Fruit fly (Drosophila melanogaster) whole organism, embryonic: ENCODE measurements around the gene KFase.
A peak's percentile ranks its signal among the peaks of the same experiment; 100 is the strongest.

ENCODE experiments used
- Bdp1 ChIP-seq: fragments of 200-800 bp; sonication (Bioruptor generic); optimal IDR thresholded peaks from 3 replicates; lab custom pipeline; 2016; ENCODE audit warnings: missing biosample characterization, missing genetic modification characterization
- CG10209 ChIP-seq: fragments of 200-800 bp; sonication (Bioruptor generic); optimal IDR thresholded peaks from 3 replicates; lab custom pipeline; 2017; ENCODE audit warnings: missing biosample characterization, mild to moderate bottlenecking, missing genetic modification characterization, missing genetic modification reagents
- CG10267 ChIP-seq: fragments of 200-800 bp; sonication (Bioruptor generic); optimal IDR thresholded peaks from 2 replicates; lab custom pipeline; 2018; ENCODE audit warnings: missing biosample characterization, mild to moderate bottlenecking, missing genetic modification characterization, moderate library complexity
- CG10321 ChIP-seq: fragments of 200-800 bp; sonication (Bioruptor generic); IDR thresholded peaks from 2 replicates; pipeline ENCODE4 v1.3.6; 2022; ENCODE audit warnings: missing biosample characterization, missing genetic modification characterization
- CG10654 ChIP-seq: fragments of 200-800 bp; sonication (Bioruptor generic); optimal IDR thresholded peaks from 2 replicates; lab custom pipeline; 2016; ENCODE audit warnings: missing biosample characterization, missing genetic modification characterization
- CG11398 ChIP-seq: fragments of 200-800 bp; sonication (Bioruptor generic); optimal IDR thresholded peaks from 2 replicates; lab custom pipeline; 2016; ENCODE audit warnings: missing biosample characterization, missing genetic modification characterization
- CG13296 ChIP-seq: fragments of 200-800 bp; sonication (Bioruptor generic); optimal IDR thresholded peaks from 3 replicates; lab custom pipeline; 2018; ENCODE audit warnings: missing biosample characterization, mild to moderate bottlenecking, missing genetic modification characterization
- CG15479 ChIP-seq: fragments of 200-800 bp; sonication (Bioruptor generic); optimal IDR thresholded peaks from 3 replicates; lab custom pipeline; 2019; ENCODE audit warnings: missing biosample characterization, mild to moderate bottlenecking, missing genetic modification characterization, moderate library complexity
- CG15601 ChIP-seq: fragments of 200-800 bp; sonication (Bioruptor generic); optimal IDR thresholded peaks from 3 replicates; lab custom pipeline; 2019; ENCODE audit warnings: missing biosample characterization, mild to moderate bottlenecking, missing genetic modification characterization, moderate library complexity
- CG17829 ChIP-seq: fragments of 200-800 bp; optimal IDR thresholded peaks from 2 replicates; lab custom pipeline; 2019; ENCODE audit warnings: missing biosample characterization, mild to moderate bottlenecking, missing genetic modification characterization, moderate library complexity
- CG1792 ChIP-seq: fragments of 200-800 bp; sonication (Bioruptor generic); optimal IDR thresholded peaks from 2 replicates; lab custom pipeline; 2016; ENCODE audit warnings: missing biosample characterization, missing genetic modification characterization
- CG18599 ChIP-seq: fragments of 200-800 bp; sonication (Bioruptor generic); optimal IDR thresholded peaks from 3 replicates; lab custom pipeline; 2017; ENCODE audit warnings: missing biosample characterization, missing genetic modification characterization, mild to moderate bottlenecking, moderate library complexity, missing genetic modification reagents
- CG2116 ChIP-seq: fragments of 200-800 bp; sonication (Bioruptor generic); optimal IDR thresholded peaks from 3 replicates; lab custom pipeline; 2018; ENCODE audit warnings: missing biosample characterization, mild to moderate bottlenecking, missing genetic modification characterization
- CG2202 ChIP-seq: fragments of 200-800 bp; sonication (Bioruptor generic); optimal IDR thresholded peaks from 2 replicates; lab custom pipeline; 2018; ENCODE audit warnings: missing biosample characterization, mild to moderate bottlenecking, missing genetic modification characterization
- CG32767 ChIP-seq: fragments of 200-800 bp; sonication (Bioruptor generic); IDR thresholded peaks from 2 replicates; pipeline ENCODE4 v1.3.6; 2022; ENCODE audit warnings: missing biosample characterization, missing genetic modification characterization
- CG33213 ChIP-seq: fragments of 200-800 bp; sonication (Bioruptor generic); optimal IDR thresholded peaks from 3 replicates; lab custom pipeline; 2016; ENCODE audit warnings: missing biosample characterization, missing genetic modification characterization
- CG7786 ChIP-seq: fragments of 200-800 bp; sonication (Bioruptor generic); optimal IDR thresholded peaks from 2 replicates; lab custom pipeline; 2016; ENCODE audit warnings: missing biosample characterization, missing genetic modification characterization
- CG8290 ChIP-seq, 3 experiments: fragments of 200-800 bp; sonication (Bioruptor generic); optimal IDR thresholded peaks; 2 replicates each; lab custom pipeline; 2016 to 2019; ENCODE audit warnings: missing biosample characterization in 3 of 3, missing genetic modification characterization in 3 of 3, mild to moderate bottlenecking in 2 of 3, moderate library complexity in 1 of 3
- CG9609 ChIP-seq: fragments of 200-800 bp; sonication (Bioruptor generic); optimal IDR thresholded peaks from 3 replicates; lab custom pipeline; 2016; ENCODE audit warnings: missing biosample characterization, missing genetic modification characterization
- CG9727 ChIP-seq: fragments of 200-800 bp; sonication (Bioruptor generic); optimal IDR thresholded peaks from 3 replicates; lab custom pipeline; 2017; ENCODE audit warnings: missing biosample characterization, mild to moderate bottlenecking, missing genetic modification characterization
- CG9932 ChIP-seq: fragments of 200-800 bp; sonication (Bioruptor generic); IDR thresholded peaks from 2 replicates; pipeline ENCODE4 v1.3.6; 2022; ENCODE audit warnings: missing biosample characterization, missing genetic modification characterization
- D ChIP-seq, 2 experiments: fragments of 200-800 bp in 1 of 2; fragments of >200 bp in 1 of 2; sonication (Bioruptor generic) in 1 of 2; optimal IDR thresholded peaks; 2 replicates in 1 of 2; 3 replicates in 1 of 2; lab custom pipeline; 2017; ENCODE audit warnings: mild to moderate bottlenecking in 1 of 2, missing biosample characterization in 1 of 2, missing genetic modification characterization in 1 of 2, missing genetic modification reagents in 1 of 2
- Ets97D ChIP-seq: fragments of 200-800 bp; sonication (Bioruptor generic); optimal IDR thresholded peaks from 3 replicates; lab custom pipeline; 2016; ENCODE audit warnings: missing biosample characterization, missing genetic modification characterization
- GATAe ChIP-seq: fragments of 200-800 bp; sonication (Bioruptor generic); conservative IDR thresholded peaks from 2 replicates; pipeline ENCODE4 v1.3.6; 2022; ENCODE audit warnings: missing biosample characterization, missing genetic modification characterization
- Gug ChIP-seq: fragments of 200-800 bp; sonication (Bioruptor generic); IDR thresholded peaks from 4 replicates; pipeline ENCODE4 v1.3.6; 2022; ENCODE audit warnings: missing biosample characterization, missing genetic modification characterization
- H15 ChIP-seq: fragments of 200-800 bp; sonication (Bioruptor generic); IDR thresholded peaks from 3 replicates; pipeline ENCODE4 v1.3.6; 2022; ENCODE audit warnings: missing biosample characterization, missing genetic modification characterization
- HLHmδ ChIP-seq: fragments of 200-800 bp; sonication (Bioruptor generic); optimal IDR thresholded peaks from 2 replicates; lab custom pipeline; 2018; ENCODE audit warnings: missing biosample characterization, mild to moderate bottlenecking, missing genetic modification characterization, moderate library complexity
- Lhr ChIP-seq: fragments of 200-800 bp; sonication (Bioruptor generic); optimal IDR thresholded peaks from 3 replicates; lab custom pipeline; 2017; ENCODE audit warnings: mild to moderate bottlenecking, missing biosample characterization, missing genetic modification reagents, missing genetic modification characterization
- Med ChIP-seq: fragments of 200-800 bp; sonication (Bioruptor generic); peaks from one replicate; lab custom pipeline; 2016; ENCODE audit warnings: missing biosample characterization, missing genetic modification characterization, mild to moderate bottlenecking, inconsistent platforms, moderate library complexity
- Nf-YB ChIP-seq: fragments of 200-800 bp; sonication (Bioruptor generic); optimal IDR thresholded peaks from 3 replicates; lab custom pipeline; 2019; ENCODE audit warnings: missing biosample characterization, mild to moderate bottlenecking, missing genetic modification characterization, moderate library complexity
- Oaz ChIP-seq: fragments of 200-800 bp; sonication (Bioruptor generic); IDR thresholded peaks from 2 replicates; pipeline ENCODE4 v1.3.6; 2022; ENCODE audit warnings: missing biosample characterization, missing genetic modification characterization
- Rx ChIP-seq: fragments of 200-800 bp; sonication (Bioruptor generic); IDR thresholded peaks from 2 replicates; pipeline ENCODE4 v1.3.6; 2022; ENCODE audit warnings: missing biosample characterization, missing genetic modification characterization
- Side ChIP-seq: fragments of 200-800 bp; sonication (Bioruptor generic); optimal IDR thresholded peaks from 2 replicates; lab custom pipeline; 2016; ENCODE audit warnings: missing biosample characterization, missing genetic modification characterization
- Ssrp ChIP-seq: fragments of 200-800 bp; sonication (Bioruptor generic); optimal IDR thresholded peaks from 2 replicates; lab custom pipeline; 2018; ENCODE audit warnings: missing biosample characterization, mild to moderate bottlenecking, missing genetic modification characterization, moderate library complexity
- Xrp1 ChIP-seq: fragments of 200-800 bp; sonication (Bioruptor generic); IDR thresholded peaks from 2 replicates; pipeline ENCODE4 v1.3.6; 2022; ENCODE audit warnings: missing biosample characterization, missing genetic modification characterization
- bab2 ChIP-seq: fragments of 200-800 bp; sonication (Bioruptor generic); optimal IDR thresholded peaks from 2 replicates; lab custom pipeline; 2016; ENCODE audit warnings: missing biosample characterization, missing genetic modification characterization
- bbx ChIP-seq: fragments of 200-800 bp; sonication (Bioruptor generic); IDR thresholded peaks from 2 replicates; pipeline ENCODE4 v1.3.6; 2022; ENCODE audit warnings: missing biosample characterization, missing genetic modification characterization; ENCODE audit not compliant: partially characterized antibody
- bigmax ChIP-seq: fragments of 200-800 bp; sonication (Bioruptor generic); optimal IDR thresholded peaks from 2 replicates; lab custom pipeline; 2018; ENCODE audit warnings: missing biosample characterization, mild to moderate bottlenecking, missing genetic modification characterization
- bowl ChIP-seq: fragments of 200-800 bp; sonication (Bioruptor generic); IDR thresholded peaks from 2 replicates; pipeline ENCODE4 v1.3.6; 2022; ENCODE audit warnings: missing biosample characterization, missing genetic modification characterization
- gcm2 ChIP-seq: fragments of 200-800 bp; sonication (Bioruptor generic); optimal IDR thresholded peaks from 2 replicates; lab custom pipeline; 2016; ENCODE audit warnings: missing biosample characterization, missing genetic modification characterization
- gsb-n ChIP-seq: fragments of 200-800 bp; sonication (Bioruptor generic); optimal IDR thresholded peaks from 3 replicates; lab custom pipeline; 2018; ENCODE audit warnings: missing biosample characterization, mild to moderate bottlenecking, missing genetic modification characterization
- hb ChIP-seq: fragments of 200-800 bp; sonication (Bioruptor generic); IDR thresholded peaks from 3 replicates; pipeline ENCODE4 v1.3.6; 2022; ENCODE audit warnings: missing biosample characterization, missing genetic modification characterization; ENCODE audit not compliant: partially characterized antibody
- lab ChIP-seq: fragments of 200-800 bp; sonication (Bioruptor generic); optimal IDR thresholded peaks from 3 replicates; lab custom pipeline; 2017; ENCODE audit warnings: missing biosample characterization, missing genetic modification characterization, mild to moderate bottlenecking, moderate library complexity, missing genetic modification reagents
- lmd ChIP-seq: fragments of 200-800 bp; sonication (Bioruptor generic); IDR thresholded peaks from 2 replicates; pipeline ENCODE4 v1.3.6; 2022; ENCODE audit warnings: missing biosample characterization, missing genetic modification characterization
- lov ChIP-seq, 2 experiments: fragments of 200-800 bp in 1 of 2; fragments of >200 bp in 1 of 2; sonication (Bioruptor generic) in 1 of 2; IDR thresholded peaks in 1 of 2; optimal IDR thresholded peaks in 1 of 2; 2 replicates in 1 of 2; 3 replicates in 1 of 2; pipeline versions ENCODE4 v1.3.6 to Lab custom; 2017 to 2022; ENCODE audit warnings: missing biosample characterization in 1 of 2, missing genetic modification characterization in 1 of 2
- shn ChIP-seq: fragments of 200-800 bp; sonication (Bioruptor generic); optimal IDR thresholded peaks from 3 replicates; lab custom pipeline; 2016; ENCODE audit warnings: missing biosample characterization, missing genetic modification characterization
- tup ChIP-seq: fragments of 200-800 bp; sonication (Bioruptor generic); optimal IDR thresholded peaks from 2 replicates; lab custom pipeline; 2016; ENCODE audit warnings: missing biosample characterization, mild to moderate bottlenecking, missing genetic modification characterization, moderate library complexity
- vnd ChIP-seq: fragments of 200-800 bp; sonication (Bioruptor generic); IDR thresholded peaks from 3 replicates; pipeline ENCODE4 v1.3.6; 2022; ENCODE audit warnings: missing biosample characterization, missing genetic modification characterization; ENCODE audit not compliant: partially characterized antibody
- zfh1 ChIP-seq: fragments of 200-800 bp; sonication (Bioruptor generic); IDR thresholded peaks from 3 replicates; pipeline ENCODE4 v1.3.6; 2022; ENCODE audit warnings: missing biosample characterization, missing genetic modification characterization

KFase gene

DNA sequence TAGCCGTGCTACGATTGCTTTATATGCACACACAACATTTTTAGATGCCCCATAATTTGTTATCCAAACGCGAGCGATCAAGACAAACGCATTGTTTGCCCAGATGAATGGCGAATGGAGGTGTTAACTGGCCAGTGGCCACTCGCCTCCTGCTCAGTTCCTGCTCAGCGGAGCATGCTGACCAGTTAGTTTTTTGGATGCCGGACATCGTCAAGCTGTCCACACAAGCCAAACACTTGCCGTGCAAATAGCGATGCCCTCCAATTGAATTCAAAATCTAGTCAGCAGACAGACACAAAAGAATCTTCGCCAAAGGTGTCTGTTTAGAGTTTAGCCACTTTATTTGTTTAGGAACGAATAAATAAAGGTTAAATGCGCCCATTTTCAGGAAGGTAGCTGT is 26.3 kb downstream of the KFase start (continued):
- TF ChIP-seq CG1792: peak; percentile 16
- no peak for TF ChIP-seq CG10267 (tag; lab: Kevin White, UChicago)
- TF ChIP-seq Gug (GFP tag; lab: Robert Waterston, UW): no peak
- TF ChIP-seq CG15601 (tag; lab: Kevin White, UChicago): peak; percentile 25
- TF ChIP-seq Ssrp: no peak
- TF ChIP-seq Nf-YB: peak; percentile 23
- no peak for TF ChIP-seq HLHmδ
- TF ChIP-seq CG17829 (tag; lab: Kevin White, UChicago): no peak
- TF ChIP-seq CG2116 (GFP tag; lab: Kevin White, UChicago): peak; percentile 7
- no peak for TF ChIP-seq CG7786 (GFP tag; lab: Kevin White, UChicago)
- TF ChIP-seq Ets97D (GFP tag; lab: Kevin White, UChicago): no peak
- no peak for TF ChIP-seq CG9609 (GFP tag; lab: Kevin White, UChicago)
- TF ChIP-seq bab2 (GFP tag; lab: Kevin White, UChicago): peak; percentile 26
- no peak for TF ChIP-seq gsb-n (tag; lab: Kevin White, UChicago)
- TF ChIP-seq GATAe (GFP tag; lab: Robert Waterston, UW): no peak
- no peak for TF ChIP-seq CG33213 (GFP tag; lab: Kevin White, UChicago)
- peak; percentile 2 for TF ChIP-seq Side
- TF ChIP-seq Lhr (GFP tag; lab: Kevin White, UChicago): no peak
- no peak for TF ChIP-seq bigmax (GFP tag; lab: Kevin White, UChicago)
- no peak for TF ChIP-seq vnd
- TF ChIP-seq bowl: no peak
- TF ChIP-seq lab (GFP tag; lab: Kevin White, UChicago): peak; percentile 11
- no peak for TF ChIP-seq CG8290 (GFP tag; optimal IDR thresholded peaks at IDR 0.05; lab: Kevin White, UChicago)
- peak; percentile 10 to 31 for TF ChIP-seq CG8290 (tag; optimal IDR thresholded peaks at IDR 0.05; lab: Kevin White, UChicago)
- TF ChIP-seq zfh1 (GFP tag; lab: Robert Waterston, UW): peak; percentile 38; the same call in 2 of the 3 replicates
- TF ChIP-seq CG10654 (GFP tag; lab: Kevin White, UChicago): no peak
- TF ChIP-seq CG18599 (GFP tag; lab: Kevin White, UChicago): no peak
- TF ChIP-seq CG2202 (tag; lab: Kevin White, UChicago): no peak
- TF ChIP-seq D (optimal IDR thresholded peaks at IDR 0.05; lab: Kevin White, UChicago): no peak
- TF ChIP-seq D (GFP tag; optimal IDR thresholded peaks at IDR 0.05; lab: Kevin White, UChicago): no peak
- no peak for TF ChIP-seq Rx (GFP tag; lab: Robert Waterston, UW)
- no peak for TF ChIP-seq bbx (GFP tag; lab: Robert Waterston, UW)
- peak; percentile 59 for TF ChIP-seq CG9727 (GFP tag; lab: Kevin White, UChicago)
- peak; percentile 31 for TF ChIP-seq CG15479 (GFP tag; lab: Kevin White, UChicago)
- no peak for TF ChIP-seq H15 (GFP tag; lab: Robert Waterston, UW)
- TF ChIP-seq CG11398 (GFP tag; lab: Kevin White, UChicago): no peak
- TF ChIP-seq lmd (GFP tag; lab: Robert Waterston, UW): no peak
- TF ChIP-seq CG10321: 0 out of 2 replicates have a peak, but pooled peaks have one; percentile 35
- no peak for TF ChIP-seq lov (optimal IDR thresholded peaks at IDR 0.05; lab: Kevin White, UChicago)
- no peak for TF ChIP-seq lov (GFP tag; IDR thresholded peaks at IDR 0.05; lab: Robert Waterston, UW)
- TF ChIP-seq hb: no peak
- 0 out of 2 replicates have a peak, but pooled peaks have one; percentile 41 for TF ChIP-seq Xrp1 (GFP tag; lab: Robert Waterston, UW)
- TF ChIP-seq CG10209 (GFP tag; lab: Kevin White, UChicago): peak; percentile 1
- TF ChIP-seq Med (GFP tag; lab: Kevin White, UChicago): peak; percentile 43
- TF ChIP-seq tup (GFP tag; lab: Kevin White, UChicago): no peak
- no peak for TF ChIP-seq Bdp1 (GFP tag; lab: Kevin White, UChicago)
- TF ChIP-seq Oaz (GFP tag; lab: Robert Waterston, UW): no peak
- TF ChIP-seq gcm2 (GFP tag; lab: Kevin White, UChicago): no peak
- no peak for TF ChIP-seq shn (GFP tag; lab: Kevin White, UChicago)
- no peak for TF ChIP-seq CG9932 (GFP tag; lab: Robert Waterston, UW)
- TF ChIP-seq CG13296 (GFP tag; lab: Kevin White, UChicago): peak; percentile 36
- TF ChIP-seq CG32767 (GFP tag; lab: Robert Waterston, UW): no peak
